Fruit fly (Drosophila melanogaster) whole organism, embryonic: ENCODE results near the gene nAChRbeta1.
A peak's percentile ranks its signal among the peaks of the same experiment; 100 is the strongest.

Experiments
- CG10147 ChIP-seq: fragments of 200-800 bp; sonication (Bioruptor generic); optimal IDR thresholded peaks from 2 replicates; lab custom pipeline; 2019; ENCODE audit warnings: missing biosample characterization, mild to moderate bottlenecking, missing genetic modification characterization, moderate library complexity
- CG10209 ChIP-seq: fragments of 200-800 bp; sonication (Bioruptor generic); optimal IDR thresholded peaks from 3 replicates; lab custom pipeline; 2017; ENCODE audit warnings: missing biosample characterization, mild to moderate bottlenecking, missing genetic modification characterization, missing genetic modification reagents
- CG10366 ChIP-seq: fragments of 200-800 bp; sonication (Bioruptor generic); IDR thresholded peaks from 2 replicates; pipeline ENCODE4 v1.3.6; 2022; ENCODE audit warnings: missing biosample characterization, missing genetic modification characterization
- CG12104 ChIP-seq: fragments of 200-800 bp; sonication (Bioruptor generic); optimal IDR thresholded peaks from 3 replicates; lab custom pipeline; 2016; ENCODE audit warnings: missing biosample characterization, missing genetic modification characterization
- CG12659 ChIP-seq: fragments of 200-800 bp; sonication (Bioruptor generic); optimal IDR thresholded peaks from 3 replicates; lab custom pipeline; 2017; ENCODE audit warnings: mild to moderate bottlenecking, missing biosample characterization, missing genetic modification reagents, missing genetic modification characterization
- CG13287 ChIP-seq: fragments of 200-800 bp; sonication (Bioruptor generic); IDR thresholded peaks from 2 replicates; pipeline ENCODE4 v1.3.6; 2022; ENCODE audit warnings: missing biosample characterization, missing genetic modification characterization; ENCODE audit not compliant: partially characterized antibody
- CG13894 ChIP-seq: fragments of 200-800 bp; sonication (Bioruptor generic); optimal IDR thresholded peaks from 3 replicates; lab custom pipeline; 2018; ENCODE audit warnings: missing biosample characterization, mild to moderate bottlenecking, missing genetic modification characterization, moderate library complexity
- CG1529 ChIP-seq: fragments of 200-800 bp; sonication (Bioruptor generic); optimal IDR thresholded peaks from 3 replicates; lab custom pipeline; 2018; ENCODE audit warnings: missing biosample characterization, missing genetic modification characterization
- CG16813 ChIP-seq: fragments of 200-800 bp; sonication (Bioruptor generic); IDR thresholded peaks from 3 replicates; pipeline ENCODE4 v1.3.6; 2022; ENCODE audit warnings: missing biosample characterization, missing genetic modification characterization; ENCODE audit not compliant: partially characterized antibody
- CG17802 ChIP-seq: fragments of 200-800 bp; sonication (Bioruptor generic); optimal IDR thresholded peaks from 2 replicates; lab custom pipeline; 2018; ENCODE audit warnings: missing biosample characterization, mild to moderate bottlenecking, missing genetic modification characterization, moderate library complexity
- CG1792 ChIP-seq: fragments of 200-800 bp; sonication (Bioruptor generic); optimal IDR thresholded peaks from 2 replicates; lab custom pipeline; 2016; ENCODE audit warnings: missing biosample characterization, missing genetic modification characterization
- CG2129 ChIP-seq: fragments of 200-800 bp; sonication (Bioruptor generic); IDR thresholded peaks from 2 replicates; pipeline ENCODE4 v1.3.6; 2022; ENCODE audit warnings: missing biosample characterization, missing genetic modification characterization; ENCODE audit not compliant: partially characterized antibody
- CG3995 ChIP-seq: fragments of 200-800 bp; sonication (Bioruptor generic); optimal IDR thresholded peaks from 3 replicates; lab custom pipeline; 2016; ENCODE audit warnings: missing biosample characterization, missing genetic modification characterization
- CG4617 ChIP-seq: fragments of 200-800 bp; sonication (Bioruptor generic); optimal IDR thresholded peaks from 3 replicates; lab custom pipeline; 2016; ENCODE audit warnings: missing biosample characterization, missing genetic modification characterization, borderline replicate concordance
- CG5245 ChIP-seq: fragments of 200-800 bp; sonication (Bioruptor generic); optimal IDR thresholded peaks from 3 replicates; lab custom pipeline; 2016; ENCODE audit warnings: missing biosample characterization, missing genetic modification characterization
- CG7987 ChIP-seq: fragments of 200-800 bp; sonication (Bioruptor generic); optimal IDR thresholded peaks from 2 replicates; lab custom pipeline; 2018; ENCODE audit warnings: missing biosample characterization, mild to moderate bottlenecking, missing genetic modification characterization, moderate library complexity
- CG9727 ChIP-seq: fragments of 200-800 bp; sonication (Bioruptor generic); optimal IDR thresholded peaks from 3 replicates; lab custom pipeline; 2017; ENCODE audit warnings: missing biosample characterization, mild to moderate bottlenecking, missing genetic modification characterization
- CG9932 ChIP-seq: fragments of 200-800 bp; sonication (Bioruptor generic); IDR thresholded peaks from 2 replicates; pipeline ENCODE4 v1.3.6; 2022; ENCODE audit warnings: missing biosample characterization, missing genetic modification characterization
- CTCF ChIP-seq: fragments of 200-800 bp; sonication (Bioruptor generic); optimal IDR thresholded peaks from 2 replicates; lab custom pipeline; 2017; ENCODE audit warnings: missing biosample characterization, mild to moderate bottlenecking, missing genetic modification characterization, moderate library complexity
- CrebB ChIP-seq: fragments of 200-800 bp; sonication (Bioruptor generic); optimal IDR thresholded peaks from 3 replicates; lab custom pipeline; 2018; ENCODE audit warnings: missing biosample characterization, mild to moderate bottlenecking, missing genetic modification characterization
- D ChIP-seq, 2 experiments: fragments of 200-800 bp in 1 of 2; fragments of >200 bp in 1 of 2; sonication (Bioruptor generic) in 1 of 2; optimal IDR thresholded peaks; 2 replicates in 1 of 2; 3 replicates in 1 of 2; lab custom pipeline; 2017; ENCODE audit warnings: mild to moderate bottlenecking in 1 of 2, missing biosample characterization in 1 of 2, missing genetic modification characterization in 1 of 2, missing genetic modification reagents in 1 of 2
- D19A ChIP-seq: fragments of 200-800 bp; optimal IDR thresholded peaks from 3 replicates; lab custom pipeline; 2019; ENCODE audit warnings: missing biosample characterization, mild to moderate bottlenecking, missing genetic modification characterization, moderate library complexity
- E2f2 ChIP-seq: fragments of 200-800 bp; sonication (Bioruptor generic); IDR thresholded peaks from 2 replicates; pipeline ENCODE4 v1.3.6; 2022; ENCODE audit warnings: missing biosample characterization, missing genetic modification characterization
- HmgD ChIP-seq: fragments of 200-800 bp; sonication (Bioruptor generic); optimal IDR thresholded peaks from 3 replicates; lab custom pipeline; 2016; ENCODE audit warnings: missing biosample characterization, missing genetic modification characterization
- Lim3 ChIP-seq: fragments of 200-800 bp; sonication (Bioruptor generic); IDR thresholded peaks from 2 replicates; pipeline ENCODE4 v1.3.6; 2022; ENCODE audit warnings: missing biosample characterization, missing genetic modification characterization
- Myb ChIP-seq: fragments of 200-800 bp; sonication (Bioruptor generic); optimal IDR thresholded peaks from 2 replicates; lab custom pipeline; 2016; ENCODE audit warnings: missing biosample characterization, missing genetic modification characterization
- NC2β ChIP-seq: fragments of 200-800 bp; sonication (Bioruptor generic); optimal IDR thresholded peaks from 2 replicates; lab custom pipeline; 2016; ENCODE audit warnings: missing biosample characterization, missing genetic modification characterization
- Oli ChIP-seq: fragments of 200-800 bp; sonication (Bioruptor generic); optimal IDR thresholded peaks from 2 replicates; lab custom pipeline; 2018; ENCODE audit warnings: missing biosample characterization, mild to moderate bottlenecking, missing genetic modification characterization, moderate library complexity
- Pdp1 ChIP-seq, 2 experiments: fragments of 200-800 bp; sonication (Bioruptor generic); optimal IDR thresholded peaks; 3 replicates each; lab custom pipeline; 2016; ENCODE audit warnings: missing biosample characterization in 2 of 2, missing genetic modification characterization in 2 of 2, mild to moderate bottlenecking in 1 of 2, moderate library complexity in 1 of 2
- Scr ChIP-seq: fragments of 200-800 bp; sonication (Bioruptor generic); IDR thresholded peaks from 2 replicates; pipeline ENCODE4 v1.3.6; 2022; ENCODE audit warnings: missing biosample characterization, missing genetic modification characterization; ENCODE audit not compliant: partially characterized antibody
- Sox100B ChIP-seq: fragments of 200-800 bp; sonication (Bioruptor generic); optimal IDR thresholded peaks from 3 replicates; lab custom pipeline; 2018; ENCODE audit warnings: missing biosample characterization, mild to moderate bottlenecking, missing genetic modification characterization
- Xbp1 ChIP-seq: fragments of 200-800 bp; sonication (Bioruptor generic); optimal IDR thresholded peaks from 3 replicates; lab custom pipeline; 2016; ENCODE audit warnings: missing biosample characterization, mild to moderate bottlenecking, missing genetic modification characterization
- ac ChIP-seq: fragments of 200-800 bp; sonication (Bioruptor generic); optimal IDR thresholded peaks from 3 replicates; lab custom pipeline; 2017; ENCODE audit warnings: missing biosample characterization, mild to moderate bottlenecking, missing genetic modification characterization
- cad ChIP-seq: fragments of >200 bp; optimal IDR thresholded peaks from 2 replicates; lab custom pipeline; 2017; ENCODE audit warnings: missing biosample characterization, missing genetic modification characterization
- cas ChIP-seq: fragments of 200-800 bp; sonication (Bioruptor generic); IDR thresholded peaks from 2 replicates; pipeline ENCODE4 v1.3.6; 2022; ENCODE audit warnings: missing biosample characterization, missing genetic modification characterization
- fru ChIP-seq: fragments of >200 bp; optimal IDR thresholded peaks from 2 replicates; lab custom pipeline; 2017
- gsb ChIP-seq: fragments of 200-800 bp; sonication (Bioruptor generic); IDR thresholded peaks from 2 replicates; pipeline ENCODE4 v1.3.6; 2022; ENCODE audit warnings: missing biosample characterization, missing genetic modification characterization
- gsb-n ChIP-seq: fragments of 200-800 bp; sonication (Bioruptor generic); optimal IDR thresholded peaks from 3 replicates; lab custom pipeline; 2018; ENCODE audit warnings: missing biosample characterization, mild to moderate bottlenecking, missing genetic modification characterization
- kah ChIP-seq: fragments of 200-800 bp; sonication (Bioruptor generic); optimal IDR thresholded peaks from 2 replicates; lab custom pipeline; 2018; ENCODE audit warnings: missing biosample characterization, mild to moderate bottlenecking, missing genetic modification characterization
- lmd ChIP-seq: fragments of 200-800 bp; sonication (Bioruptor generic); IDR thresholded peaks from 2 replicates; pipeline ENCODE4 v1.3.6; 2022; ENCODE audit warnings: missing biosample characterization, missing genetic modification characterization
- maf-S ChIP-seq: fragments of 200-800 bp; sonication (Bioruptor generic); optimal IDR thresholded peaks from 2 replicates; lab custom pipeline; 2016; ENCODE audit warnings: missing biosample characterization, missing genetic modification characterization
- pan ChIP-seq, 4 experiments: fragments of >200 bp in 3 of 4; fragments of 200-800 bp in 1 of 4; sonication (Bioruptor generic) in 1 of 4; optimal IDR thresholded peaks in 3 of 4; IDR thresholded peaks in 1 of 4; 2 replicates each; pipeline versions ENCODE4 v1.3.6 to Lab custom; 2017 to 2022; ENCODE audit warnings: missing biosample characterization in 2 of 4, missing genetic modification characterization in 2 of 4, mixed read lengths in 1 of 4
- pb ChIP-seq: fragments of 200-800 bp; sonication (Bioruptor generic); optimal IDR thresholded peaks from 3 replicates; lab custom pipeline; 2016; ENCODE audit warnings: missing biosample characterization, missing genetic modification characterization
- pita ChIP-seq: fragments of 200-800 bp; sonication (Bioruptor generic); optimal IDR thresholded peaks from 2 replicates; lab custom pipeline; 2017; ENCODE audit warnings: missing biosample characterization, mild to moderate bottlenecking, missing genetic modification characterization
- prd ChIP-seq, 3 experiments: fragments of >200 bp in 2 of 3; fragments of 200-800 bp in 1 of 3; sonication (Bioruptor generic) in 1 of 3; optimal IDR thresholded peaks in 2 of 3; IDR thresholded peaks in 1 of 3; 2 replicates in 2 of 3; 3 replicates in 1 of 3; pipeline versions ENCODE4 v1.3.6 to Lab custom; 2017 to 2022; ENCODE audit warnings: missing biosample characterization in 1 of 3, missing genetic modification characterization in 1 of 3
- pros ChIP-seq: fragments of 200-800 bp; sonication (Bioruptor generic); optimal IDR thresholded peaks from 3 replicates; lab custom pipeline; 2019; ENCODE audit warnings: missing biosample characterization, mild to moderate bottlenecking, missing genetic modification characterization, moderate library complexity
- toy ChIP-seq: fragments of 200-800 bp; sonication (Bioruptor generic); IDR thresholded peaks from 2 replicates; pipeline ENCODE4 v1.3.6; 2022; ENCODE audit warnings: missing biosample characterization, missing genetic modification characterization
- usp ChIP-seq: fragments of >200 bp; optimal IDR thresholded peaks from 2 replicates; lab custom pipeline; 2017; ENCODE audit warnings: missing biosample characterization, missing genetic modification characterization
- zen ChIP-seq: fragments of 200-800 bp; sonication (Bioruptor generic); optimal IDR thresholded peaks from 3 replicates; lab custom pipeline; 2018; ENCODE audit warnings: missing biosample characterization, mild to moderate bottlenecking, missing genetic modification characterization, moderate library complexity
- zfh1 ChIP-seq: fragments of 200-800 bp; sonication (Bioruptor generic); IDR thresholded peaks from 3 replicates; pipeline ENCODE4 v1.3.6; 2022; ENCODE audit warnings: missing biosample characterization, missing genetic modification characterization

Gene nAChRbeta1

dm6 chr3L:4412974-4413373, 16.2 kb upstream of the nAChRbeta1 start (continued):
- no peak for TF ChIP-seq Scr (GFP tag; lab: Robert Waterston, UW)
- TF ChIP-seq zen = no peak
- TF ChIP-seq D19A (tag; lab: Kevin White, UChicago) = no peak
- TF ChIP-seq cas (GFP tag; lab: Robert Waterston, UW) = no peak
- peak; percentile 4 for TF ChIP-seq CG12659 (GFP tag; lab: Kevin White, UChicago)
- no peak for TF ChIP-seq CTCF (GFP tag; lab: Kevin White, UChicago)
- peak; percentile 48 for TF ChIP-seq CG13894 (tag; lab: Kevin White, UChicago)
- 0 out of 3 replicates have a peak, but pooled peaks have one; percentile 26 for TF ChIP-seq zfh1 (GFP tag; lab: Robert Waterston, UW)
- TF ChIP-seq pros = no peak
- TF ChIP-seq pan (optimal IDR thresholded peaks at IDR 0.05; lab: Kevin White, UChicago) = no peak
- TF ChIP-seq pan (GFP tag; optimal IDR thresholded peaks at IDR 0.05 in 1 of 2, IDR thresholded peaks at IDR 0.05 in 1 of 2) = peak in 1 of 2 experiments; percentile 84
- TF ChIP-seq prd (optimal IDR thresholded peaks at IDR 0.05; lab: Kevin White, UChicago) = no peak
- peak; percentile 65 for TF ChIP-seq prd (GFP tag; IDR thresholded peaks at IDR 0.05; lab: Robert Waterston, UW)
- peak; percentile 2 for TF ChIP-seq CG4617 (GFP tag; lab: Kevin White, UChicago)
- TF ChIP-seq NC2β (GFP tag; lab: Kevin White, UChicago) = no peak
- TF ChIP-seq CG13287 (GFP tag; lab: Robert Waterston, UW) = no peak
- no peak for TF ChIP-seq HmgD (GFP tag; lab: Kevin White, UChicago)
- TF ChIP-seq cad (GFP tag; lab: Kevin White, UChicago) = no peak
- no peak for TF ChIP-seq gsb-n (tag; lab: Kevin White, UChicago)
- no peak for TF ChIP-seq E2f2 (GFP tag; lab: Robert Waterston, UW)
- no peak for TF ChIP-seq CG5245 (GFP tag; lab: Kevin White, UChicago)
- TF ChIP-seq ac (GFP tag; lab: Kevin White, UChicago) = no peak
- peak; percentile 3 for TF ChIP-seq maf-S
- TF ChIP-seq kah (GFP tag; lab: Kevin White, UChicago) = no peak
- no peak for TF ChIP-seq CG10209 (GFP tag; lab: Kevin White, UChicago)
- TF ChIP-seq CG1529 (GFP tag; lab: Kevin White, UChicago) = no peak
- peak; percentile 5 for TF ChIP-seq CG7987 (GFP tag; lab: Kevin White, UChicago)
- no peak for TF ChIP-seq CG16813 (GFP tag; lab: Robert Waterston, UW)
- no peak for TF ChIP-seq CrebB
- TF ChIP-seq usp (GFP tag; lab: Kevin White, UChicago) = no peak
- TF ChIP-seq CG12104 (GFP tag; lab: Kevin White, UChicago) = no peak
- no peak for TF ChIP-seq CG2129 (GFP tag; lab: Robert Waterston, UW)
- no peak for TF ChIP-seq pita (GFP tag; lab: Kevin White, UChicago)
- no peak for TF ChIP-seq fru (lab: Kevin White, UChicago)
- TF ChIP-seq Pdp1 (GFP tag; optimal IDR thresholded peaks at IDR 0.05; lab: Kevin White, UChicago) = peak; percentile 13 to 55
- TF ChIP-seq lmd (GFP tag; lab: Robert Waterston, UW) = peak; percentile 58; the same call in 1 of the 2 replicates
- TF ChIP-seq Xbp1 (GFP tag; lab: Kevin White, UChicago) = peak; percentile 64
- TF ChIP-seq D (optimal IDR thresholded peaks at IDR 0.05; lab: Kevin White, UChicago) = no peak
- no peak for TF ChIP-seq D (GFP tag; optimal IDR thresholded peaks at IDR 0.05; lab: Kevin White, UChicago)
- no peak for TF ChIP-seq Myb (GFP tag; lab: Kevin White, UChicago)
- TF ChIP-seq Lim3 (GFP tag; lab: Robert Waterston, UW) = 0 out of 2 replicates have a peak, but pooled peaks have one; percentile 22
- peak; percentile 67 for TF ChIP-seq gsb (GFP tag; lab: Robert Waterston, UW)
- TF ChIP-seq toy (GFP tag; lab: Robert Waterston, UW) = no peak
- TF ChIP-seq CG9727 (GFP tag; lab: Kevin White, UChicago) = peak; percentile 27
- no peak for TF ChIP-seq CG1792 (GFP tag; lab: Kevin White, UChicago)
- TF ChIP-seq CG9932 (GFP tag; lab: Robert Waterston, UW) = peak; percentile 85
- no peak for TF ChIP-seq Sox100B (GFP tag; lab: Kevin White, UChicago)
- TF ChIP-seq pb (GFP tag; lab: Kevin White, UChicago) = no peak
- TF ChIP-seq CG10147 = no peak
- peak; percentile 10 for TF ChIP-seq CG3995 (GFP tag; lab: Kevin White, UChicago)
- no peak for TF ChIP-seq CG17802 (tag; lab: Kevin White, UChicago)
- TF ChIP-seq CG10366 = peak; percentile 62; the same call in 1 of the 2 replicates
- TF ChIP-seq Oli (tag; lab: Kevin White, UChicago) = peak; percentile 45
